Worm (Caenorhabditis elegans): ENCODE measurements around the gene pqn-32.

DNA sequence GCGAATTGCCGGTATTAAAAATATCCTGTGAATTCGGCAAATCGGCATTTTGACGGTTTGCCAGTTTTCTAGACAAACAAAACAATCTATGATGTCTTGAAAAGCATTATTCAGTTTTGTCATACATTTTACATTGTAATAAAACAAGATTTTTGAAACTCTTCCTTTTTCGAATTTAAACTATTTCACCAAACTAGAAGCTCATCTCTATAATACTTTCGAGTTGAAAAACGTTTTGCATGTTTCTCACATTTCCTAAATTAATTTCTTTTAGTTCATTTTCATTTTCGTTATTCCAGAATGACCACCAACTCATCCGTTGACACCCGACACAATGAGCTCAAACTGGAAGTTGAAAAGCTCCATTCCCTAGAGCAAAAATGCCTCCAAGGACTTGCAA, 21.8 kb downstream of the pqn-32 start, which contains the start of gene F29C12.6:
- TF ChIP-seq ref-1 (GFP tag; conservative IDR thresholded peaks at IDR 0.05) = no peak
- TF ChIP-seq cog-1 (tag; optimal IDR thresholded peaks at IDR 0.05) = no peak
